Worm (Caenorhabditis elegans) whole organism, L4 larva: ENCODE measurements around the gene tag-280.

Experiments used
- F10B5.3 ChIP-seq: sonication (generic microtip); optimal IDR thresholded peaks from 2 replicates; lab custom pipeline; 2016; ENCODE audit warnings: mild to moderate bottlenecking, missing genetic modification characterization, missing compliant biosample characterization
- ama-1 ChIP-seq: fragments of 150-350 bp; optimal IDR thresholded peaks from 2 replicates; lab custom pipeline; 2014; ENCODE audit warnings: inconsistent platforms, mixed read lengths
- daf-12 ChIP-seq: fragments of 150-350 bp; optimal IDR thresholded peaks from 2 replicates; lab custom pipeline; 2014; ENCODE audit warnings: missing biosample characterization, missing genetic modification reagents, missing genetic modification characterization
- lir-3 ChIP-seq: sonication (generic microtip); optimal IDR thresholded peaks from 2 replicates; lab custom pipeline; 2016; ENCODE audit warnings: mild to moderate bottlenecking, missing genetic modification characterization, missing compliant biosample characterization
- nhr-6 ChIP-seq: fragments of 150-350 bp; optimal IDR thresholded peaks from 2 replicates; lab custom pipeline; 2014; ENCODE audit warnings: missing biosample characterization, missing genetic modification characterization
- pqm-1 ChIP-seq: sonication (generic microtip); optimal IDR thresholded peaks from 2 replicates; lab custom pipeline; 2017; ENCODE audit warnings: missing biosample characterization, missing genetic modification characterization
- rbr-2 ChIP-seq: sonication (generic microtip); optimal IDR thresholded peaks from 2 replicates; lab custom pipeline; 2016; ENCODE audit warnings: missing genotype, missing genetic modification characterization, missing compliant biosample characterization
- snpc-4 ChIP-seq: fragments of 150-350 bp; optimal IDR thresholded peaks from 2 replicates; lab custom pipeline; 2014; ENCODE audit warnings: missing biosample characterization, missing genetic modification characterization
- unc-62 ChIP-seq, 3 experiments: fragments of 150-350 bp in 1 of 3; sonication (generic microtip); optimal IDR thresholded peaks in 2 of 3; peaks in 1 of 3; 1 replicate in 1 of 3; 2 replicates in 2 of 3; lab custom pipeline; 2014 to 2017; ENCODE audit warnings: missing biosample characterization in 3 of 3, missing genetic modification characterization in 3 of 3, missing genetic modification reagents in 3 of 3, missing genotype in 1 of 3
- zip-11 ChIP-seq: fragments of 200-800 bp; sonication (Bioruptor generic); IDR thresholded peaks from 2 replicates; pipeline ENCODE4 v1.3.6; 2022; ENCODE audit warnings: missing genetic modification characterization, missing compliant biosample characterization

DNA sequence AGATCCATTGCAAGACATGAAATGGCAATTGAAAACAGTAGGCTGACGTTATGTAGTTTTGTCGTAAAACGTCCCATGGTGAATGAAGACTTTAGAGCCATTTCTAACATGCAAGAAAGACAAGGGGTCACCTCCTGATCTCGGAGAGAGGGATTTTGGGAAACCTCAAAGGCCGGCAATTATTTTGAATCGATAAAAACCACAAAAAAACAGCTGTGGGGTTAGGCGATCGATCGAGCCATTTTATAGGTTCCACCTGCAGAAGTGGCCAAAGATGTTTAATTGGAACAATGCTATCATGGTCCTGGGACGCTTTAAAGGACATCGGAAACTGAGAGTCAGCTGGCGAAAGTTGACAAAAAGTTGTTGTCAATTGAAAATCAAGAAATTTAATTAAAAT lies 45.6 kb upstream of the tag-280 start, which contains the start of gene Y57A10C.11:
- no peak for TF ChIP-seq snpc-4 (tag; lab: Kevin White, UChicago)
- peak in 1 of 2 experiments; percentile 74 for TF ChIP-seq unc-62 (GFP tag; optimal IDR thresholded peaks at IDR 0.05 in 1 of 2; lab: Kevin White, UChicago)
- no peak for TF ChIP-seq unc-62 (tag; optimal IDR thresholded peaks at IDR 0.05; lab: Kevin White, UChicago)
- TF ChIP-seq nhr-6 (tag; lab: Kevin White, UChicago) = no peak
- TF ChIP-seq F10B5.3 (tag; lab: Kevin White, UChicago) = no peak
- no peak for TF ChIP-seq lir-3
- no peak for TF ChIP-seq daf-12 (tag; lab: Kevin White, UChicago)
- no peak for TF ChIP-seq pqm-1
- TF ChIP-seq rbr-2 (tag; lab: Kevin White, UChicago) = no peak
- no peak for TF ChIP-seq zip-11 (GFP tag; lab: Robert Waterston, UW)
- no peak for TF ChIP-seq ama-1
